Fruit fly (Drosophila melanogaster) whole organism, embryonic: ENCODE data around the gene aop.

Source experiments
- Ada2b ChIP-seq: fragments of 200-800 bp; sonication (Bioruptor generic); IDR thresholded peaks from 2 replicates; pipeline ENCODE4 v1.3.6; 2022; ENCODE audit warnings: missing biosample characterization, missing genetic modification characterization
- CG10321 ChIP-seq: fragments of 200-800 bp; sonication (Bioruptor generic); IDR thresholded peaks from 2 replicates; pipeline ENCODE4 v1.3.6; 2022; ENCODE audit warnings: missing biosample characterization, missing genetic modification characterization
- CG10543 ChIP-seq: fragments of 200-800 bp; sonication (Bioruptor generic); optimal IDR thresholded peaks from 3 replicates; lab custom pipeline; 2017; ENCODE audit warnings: missing biosample characterization, mild to moderate bottlenecking, missing genetic modification characterization, moderate library complexity
- CG11504 ChIP-seq: fragments of 200-800 bp; sonication (Bioruptor generic); optimal IDR thresholded peaks from 3 replicates; lab custom pipeline; 2019; ENCODE audit warnings: missing biosample characterization, mild to moderate bottlenecking, missing genetic modification characterization, moderate library complexity
- CG12071 ChIP-seq: fragments of 200-800 bp; sonication (Bioruptor generic); optimal IDR thresholded peaks from 3 replicates; lab custom pipeline; 2018; ENCODE audit warnings: missing biosample characterization, mild to moderate bottlenecking, missing genetic modification characterization
- CG13287 ChIP-seq: fragments of 200-800 bp; sonication (Bioruptor generic); IDR thresholded peaks from 2 replicates; pipeline ENCODE4 v1.3.6; 2022; ENCODE audit warnings: missing biosample characterization, missing genetic modification characterization; ENCODE audit not compliant: partially characterized antibody
- CG14710 ChIP-seq: fragments of 200-800 bp; sonication (Bioruptor generic); optimal IDR thresholded peaks from 3 replicates; lab custom pipeline; 2019; ENCODE audit warnings: missing biosample characterization, mild to moderate bottlenecking, missing genetic modification characterization, moderate library complexity
- CG15696 ChIP-seq: fragments of 200-800 bp; sonication (Bioruptor generic); optimal IDR thresholded peaks from 2 replicates; lab custom pipeline; 2019; ENCODE audit warnings: missing biosample characterization, mild to moderate bottlenecking, missing genetic modification characterization, moderate library complexity
- CG16813 ChIP-seq: fragments of 200-800 bp; sonication (Bioruptor generic); IDR thresholded peaks from 3 replicates; pipeline ENCODE4 v1.3.6; 2022; ENCODE audit warnings: missing biosample characterization, missing genetic modification characterization; ENCODE audit not compliant: partially characterized antibody
- CG18476 ChIP-seq: fragments of 200-800 bp; sonication (Bioruptor generic); optimal IDR thresholded peaks from 2 replicates; lab custom pipeline; 2016; ENCODE audit warnings: missing biosample characterization, mild to moderate bottlenecking, missing genetic modification characterization
- CG30431 ChIP-seq: fragments of 200-800 bp; sonication (Bioruptor generic); optimal IDR thresholded peaks from 2 replicates; lab custom pipeline; 2017; ENCODE audit warnings: missing biosample characterization, missing genetic modification characterization
- CG32532 ChIP-seq: fragments of 200-800 bp; sonication (Bioruptor generic); IDR thresholded peaks from 2 replicates; pipeline ENCODE4 v1.3.6; 2022; ENCODE audit warnings: missing biosample characterization, missing genetic modification characterization
- CG3407 ChIP-seq: fragments of 200-800 bp; sonication (Bioruptor generic); optimal IDR thresholded peaks from 2 replicates; lab custom pipeline; 2018; ENCODE audit warnings: missing biosample characterization, mild to moderate bottlenecking, missing genetic modification characterization
- CG4617 ChIP-seq: fragments of 200-800 bp; sonication (Bioruptor generic); optimal IDR thresholded peaks from 3 replicates; lab custom pipeline; 2016; ENCODE audit warnings: missing biosample characterization, missing genetic modification characterization, borderline replicate concordance
- CG6254 ChIP-seq: fragments of 200-800 bp; sonication (Bioruptor generic); optimal IDR thresholded peaks from 3 replicates; lab custom pipeline; 2017; ENCODE audit warnings: mild to moderate bottlenecking, missing biosample characterization, missing genetic modification reagents, missing genetic modification characterization
- CG6689 ChIP-seq: fragments of 200-800 bp; sonication (Bioruptor generic); IDR thresholded peaks from 2 replicates; pipeline ENCODE4 v1.3.6; 2022; ENCODE audit warnings: missing biosample characterization, missing genetic modification characterization
- CG6854 ChIP-seq: fragments of 200-800 bp; sonication (Bioruptor generic); optimal IDR thresholded peaks from 3 replicates; lab custom pipeline; 2017; ENCODE audit warnings: missing biosample characterization, mild to moderate bottlenecking, missing genetic modification characterization
- CG9609 ChIP-seq: fragments of 200-800 bp; sonication (Bioruptor generic); optimal IDR thresholded peaks from 3 replicates; lab custom pipeline; 2016; ENCODE audit warnings: missing biosample characterization, missing genetic modification characterization
- CG9876 ChIP-seq: fragments of 200-800 bp; sonication (Bioruptor generic); optimal IDR thresholded peaks from 2 replicates; lab custom pipeline; 2016; ENCODE audit warnings: missing biosample characterization, missing genetic modification characterization
- Camta ChIP-seq: fragments of 200-800 bp; sonication (Bioruptor generic); optimal IDR thresholded peaks from 2 replicates; lab custom pipeline; 2016; ENCODE audit warnings: missing biosample characterization, missing genetic modification characterization
- D19B ChIP-seq: fragments of 200-800 bp; sonication (Bioruptor generic); optimal IDR thresholded peaks from 2 replicates; lab custom pipeline; 2017; ENCODE audit warnings: missing biosample characterization, mild to moderate bottlenecking, missing genetic modification characterization
- Drgx ChIP-seq: fragments of 200-800 bp; sonication (Bioruptor generic); IDR thresholded peaks from 2 replicates; pipeline ENCODE4 v1.3.6; 2022; ENCODE audit warnings: missing biosample characterization, missing genetic modification characterization
- Ets97D ChIP-seq: fragments of 200-800 bp; sonication (Bioruptor generic); optimal IDR thresholded peaks from 3 replicates; lab custom pipeline; 2016; ENCODE audit warnings: missing biosample characterization, missing genetic modification characterization
- Fer1 ChIP-seq: fragments of 200-800 bp; sonication (Bioruptor generic); optimal IDR thresholded peaks from 2 replicates; lab custom pipeline; 2017; ENCODE audit warnings: missing biosample characterization, mild to moderate bottlenecking, missing genetic modification characterization
- Hand ChIP-seq: fragments of 200-800 bp; sonication (Bioruptor generic); optimal IDR thresholded peaks from 2 replicates; lab custom pipeline; 2017; ENCODE audit warnings: mild to moderate bottlenecking, missing biosample characterization, missing genetic modification reagents, missing genetic modification characterization
- HmgD ChIP-seq: fragments of 200-800 bp; sonication (Bioruptor generic); optimal IDR thresholded peaks from 3 replicates; lab custom pipeline; 2016; ENCODE audit warnings: missing biosample characterization, missing genetic modification characterization
- Hmx ChIP-seq: fragments of 200-800 bp; sonication (Bioruptor generic); optimal IDR thresholded peaks from 2 replicates; lab custom pipeline; 2016; ENCODE audit warnings: missing biosample characterization, missing genetic modification characterization
- Oli ChIP-seq: fragments of 200-800 bp; sonication (Bioruptor generic); optimal IDR thresholded peaks from 2 replicates; lab custom pipeline; 2018; ENCODE audit warnings: missing biosample characterization, mild to moderate bottlenecking, missing genetic modification characterization, moderate library complexity
- abd-A ChIP-seq: fragments of 200-800 bp; sonication (Bioruptor generic); optimal IDR thresholded peaks from 3 replicates; lab custom pipeline; 2019; ENCODE audit warnings: missing biosample characterization, mild to moderate bottlenecking, missing genetic modification characterization, moderate library complexity
- ap ChIP-seq: fragments of 200-800 bp; sonication (Bioruptor generic); IDR thresholded peaks from 2 replicates; pipeline ENCODE4 v1.3.6; 2022; ENCODE audit warnings: missing biosample characterization, missing genetic modification characterization
- ato ChIP-seq: fragments of 200-800 bp; sonication (Bioruptor generic); IDR thresholded peaks from 2 replicates; pipeline ENCODE4 v1.3.6; 2022; ENCODE audit warnings: missing biosample characterization, missing genetic modification characterization; ENCODE audit not compliant: partially characterized antibody
- bbx ChIP-seq: fragments of 200-800 bp; sonication (Bioruptor generic); IDR thresholded peaks from 2 replicates; pipeline ENCODE4 v1.3.6; 2022; ENCODE audit warnings: missing biosample characterization, missing genetic modification characterization; ENCODE audit not compliant: partially characterized antibody
- ci ChIP-seq: fragments of 200-800 bp; sonication (Bioruptor generic); IDR thresholded peaks from 3 replicates; pipeline ENCODE4 v1.3.6; 2022; ENCODE audit warnings: missing biosample characterization, missing genetic modification characterization
- dan ChIP-seq: fragments of 200-800 bp; sonication (Bioruptor generic); IDR thresholded peaks from 2 replicates; pipeline ENCODE4 v1.3.6; 2022; ENCODE audit warnings: missing biosample characterization, missing genetic modification characterization
- eyg ChIP-seq: fragments of 200-800 bp; sonication (Bioruptor generic); optimal IDR thresholded peaks from 3 replicates; lab custom pipeline; 2016; ENCODE audit warnings: missing biosample characterization, missing genetic modification characterization
- h ChIP-seq: fragments of >200 bp; optimal IDR thresholded peaks from 2 replicates; lab custom pipeline; 2017
- jigr1 ChIP-seq: fragments of 200-800 bp; sonication (Bioruptor generic); IDR thresholded peaks from 3 replicates; pipeline ENCODE4 v1.3.6; 2022; ENCODE audit warnings: missing biosample characterization, missing genetic modification characterization
- kni ChIP-seq: fragments of 200-800 bp; sonication (Bioruptor generic); optimal IDR thresholded peaks from 3 replicates; lab custom pipeline; 2017; ENCODE audit warnings: mild to moderate bottlenecking, missing biosample characterization, missing genetic modification reagents, missing genetic modification characterization
- lab ChIP-seq: fragments of 200-800 bp; sonication (Bioruptor generic); optimal IDR thresholded peaks from 3 replicates; lab custom pipeline; 2017; ENCODE audit warnings: missing biosample characterization, missing genetic modification characterization, mild to moderate bottlenecking, moderate library complexity, missing genetic modification reagents
- pan ChIP-seq, 4 experiments: fragments of >200 bp in 3 of 4; fragments of 200-800 bp in 1 of 4; sonication (Bioruptor generic) in 1 of 4; optimal IDR thresholded peaks in 3 of 4; IDR thresholded peaks in 1 of 4; 2 replicates each; pipeline versions ENCODE4 v1.3.6 to Lab custom; 2017 to 2022; ENCODE audit warnings: missing biosample characterization in 2 of 4, missing genetic modification characterization in 2 of 4, mixed read lengths in 1 of 4
- rib ChIP-seq: fragments of 200-800 bp; sonication (Bioruptor generic); IDR thresholded peaks from 2 replicates; pipeline ENCODE4 v1.3.6; 2022; ENCODE audit warnings: missing biosample characterization, missing genetic modification characterization
- ro ChIP-seq: fragments of 200-800 bp; sonication (Bioruptor generic); IDR thresholded peaks from 2 replicates; pipeline ENCODE4 v1.3.6; 2022; ENCODE audit warnings: missing biosample characterization, missing genetic modification characterization
- row ChIP-seq: fragments of 200-800 bp; sonication (Bioruptor generic); IDR thresholded peaks from 3 replicates; pipeline ENCODE4 v1.3.6; 2022; ENCODE audit warnings: missing biosample characterization, missing genetic modification characterization
- sd ChIP-seq: fragments of 200-800 bp; sonication (Bioruptor generic); optimal IDR thresholded peaks from 3 replicates; lab custom pipeline; 2018; ENCODE audit warnings: missing biosample characterization, mild to moderate bottlenecking, missing genetic modification characterization, moderate library complexity
- sens ChIP-seq: fragments of 200-800 bp; sonication (Bioruptor generic); peaks from one replicate; lab custom pipeline; 2016; ENCODE audit warnings: missing biosample characterization, missing genetic modification characterization
- sens-2 ChIP-seq: fragments of 200-800 bp; sonication (Bioruptor generic); IDR thresholded peaks from 2 replicates; pipeline ENCODE4 v1.3.6; 2022; ENCODE audit warnings: missing biosample characterization, missing genetic modification characterization
- sima ChIP-seq: fragments of 200-800 bp; sonication (Bioruptor generic); optimal IDR thresholded peaks from 2 replicates; lab custom pipeline; 2016; ENCODE audit warnings: missing biosample characterization, missing genetic modification characterization
- vfl ChIP-seq: fragments of 200-800 bp; sonication (Bioruptor generic); optimal IDR thresholded peaks from 2 replicates; lab custom pipeline; 2016; ENCODE audit warnings: missing biosample characterization, missing genetic modification characterization

Gene aop

dm6 chr2L:2191404-2191803 lies 12.8 kb upstream of the aop start:
- TF ChIP-seq eyg (GFP tag; lab: Kevin White, UChicago), result no peak
- no peak for TF ChIP-seq ro (GFP tag; lab: Robert Waterston, UW)
- no peak for TF ChIP-seq dan (GFP tag; lab: Robert Waterston, UW)
- TF ChIP-seq lab, result no peak
- peak; percentile 5 for TF ChIP-seq CG10543 (GFP tag; lab: Kevin White, UChicago)
- peak; percentile 63 for TF ChIP-seq sd
- TF ChIP-seq CG10321 (GFP tag; lab: Robert Waterston, UW), result no peak
- peak; percentile 52 for TF ChIP-seq abd-A
- no peak for TF ChIP-seq CG15696 (tag; lab: Kevin White, UChicago)
- no peak for TF ChIP-seq CG16813 (GFP tag; lab: Robert Waterston, UW)

dm6 chr2L:2190684-2191083 lies 12.1 kb upstream of the aop start:
- no peak for TF ChIP-seq Hand (GFP tag; lab: Kevin White, UChicago)
- TF ChIP-seq CG4617 (GFP tag; lab: Kevin White, UChicago), result no peak
- TF ChIP-seq Drgx (GFP tag; lab: Robert Waterston, UW), result no peak
- no peak for TF ChIP-seq rib (GFP tag; lab: Robert Waterston, UW)
- TF ChIP-seq ci (GFP tag; lab: Robert Waterston, UW), result 0 out of 3 replicates have a peak, but pooled peaks have one; percentile 29
- no peak for TF ChIP-seq CG6854 (GFP tag; lab: Kevin White, UChicago)
- TF ChIP-seq Hmx (GFP tag; lab: Kevin White, UChicago), result no peak
- TF ChIP-seq CG18476 (GFP tag; lab: Kevin White, UChicago), result no peak

- TF ChIP-seq Ets97D, result peak; percentile 19
- peak; percentile 76 for TF ChIP-seq CG3407
- no peak for TF ChIP-seq ato (GFP tag; lab: Robert Waterston, UW)
- no peak for TF ChIP-seq CG12071 (GFP tag; lab: Kevin White, UChicago)
- TF ChIP-seq CG6689 (GFP tag; lab: Robert Waterston, UW), result peak; percentile 78
- no peak for TF ChIP-seq CG32532 (GFP tag; lab: Robert Waterston, UW)
- peak; percentile 65 for TF ChIP-seq Oli (tag; lab: Kevin White, UChicago)
- TF ChIP-seq HmgD (GFP tag; lab: Kevin White, UChicago), result no peak
- TF ChIP-seq vfl (GFP tag; lab: Kevin White, UChicago), result no peak
- TF ChIP-seq kni (GFP tag; lab: Kevin White, UChicago), result peak; percentile 68
- no peak for TF ChIP-seq bbx
- peak; percentile 98 for TF ChIP-seq sens (GFP tag; lab: Kevin White, UChicago)
- TF ChIP-seq dan (GFP tag; lab: Robert Waterston, UW), result peak; percentile 25; the same call in 1 of the 2 replicates
- TF ChIP-seq Ada2b (GFP tag; lab: Robert Waterston, UW), result peak; percentile 14; the same call in 1 of the 2 replicates
- peak; percentile 82 for TF ChIP-seq CG30431
- TF ChIP-seq CG13287 (GFP tag; lab: Robert Waterston, UW), result no peak
- peak; percentile 57 for TF ChIP-seq Camta
- TF ChIP-seq row (GFP tag; lab: Robert Waterston, UW), result peak; percentile 70
- peak; percentile 66 for TF ChIP-seq CG9609
- peak; percentile 70 for TF ChIP-seq sens-2
- no peak for TF ChIP-seq h (lab: Kevin White, UChicago)
- TF ChIP-seq D19B (GFP tag; lab: Kevin White, UChicago), result no peak
- TF ChIP-seq Fer1 (GFP tag; lab: Kevin White, UChicago), result no peak
- TF ChIP-seq CG9876 (GFP tag; lab: Kevin White, UChicago), result peak; percentile 54
- no peak for TF ChIP-seq sima
- TF ChIP-seq jigr1 (GFP tag; lab: Robert Waterston, UW), result no peak
- peak; percentile 56 for TF ChIP-seq CG11504 (tag; lab: Kevin White, UChicago)
- peak; percentile 85 for TF ChIP-seq CG14710
- TF ChIP-seq pan (optimal IDR thresholded peaks at IDR 0.05; lab: Kevin White, UChicago), result no peak
- TF ChIP-seq pan (GFP tag; optimal IDR thresholded peaks at IDR 0.05 in 1 of 2, IDR thresholded peaks at IDR 0.05 in 1 of 2), result peak in 1 of 2 experiments; percentile 62
- TF ChIP-seq CG6254 (GFP tag; lab: Kevin White, UChicago), result peak; percentile 72
- no peak for TF ChIP-seq ap
Measured at dm6 chr2L:2189100-2189499, 10.5 kb upstream of the aop start.
